Fruit fly (Drosophila melanogaster) whole organism, embryonic: ENCODE data around the gene Pxn.
A peak's percentile ranks its signal among the peaks of the same experiment; 100 is the strongest.

ENCODE experiments used
- Atf-2 ChIP-seq: fragments of 200-800 bp; sonication (Bioruptor generic); optimal IDR thresholded peaks from 2 replicates; lab custom pipeline; 2016; ENCODE audit warnings: missing biosample characterization, missing genetic modification characterization
- Bgb ChIP-seq: fragments of 200-800 bp; sonication (Bioruptor generic); IDR thresholded peaks from 2 replicates; pipeline ENCODE4 v1.3.6; 2022; ENCODE audit warnings: missing biosample characterization, missing genetic modification characterization; ENCODE audit not compliant: partially characterized antibody
- CG1024 ChIP-seq: fragments of 200-800 bp; sonication (Bioruptor generic); IDR thresholded peaks from 2 replicates; pipeline ENCODE4 v1.3.6; 2022; ENCODE audit warnings: missing biosample characterization, missing genetic modification characterization
- CG10431 ChIP-seq: fragments of 200-800 bp; sonication (Bioruptor generic); optimal IDR thresholded peaks from 3 replicates; lab custom pipeline; 2018; ENCODE audit warnings: missing biosample characterization, mild to moderate bottlenecking, missing genetic modification characterization
- CG10543 ChIP-seq: fragments of 200-800 bp; sonication (Bioruptor generic); optimal IDR thresholded peaks from 3 replicates; lab custom pipeline; 2017; ENCODE audit warnings: missing biosample characterization, mild to moderate bottlenecking, missing genetic modification characterization, moderate library complexity
- CG11723 ChIP-seq: fragments of 200-800 bp; sonication (Bioruptor generic); optimal IDR thresholded peaks from 2 replicates; lab custom pipeline; 2017; ENCODE audit warnings: missing biosample characterization, mild to moderate bottlenecking, missing genetic modification characterization
- CG14710 ChIP-seq: fragments of 200-800 bp; sonication (Bioruptor generic); optimal IDR thresholded peaks from 3 replicates; lab custom pipeline; 2019; ENCODE audit warnings: missing biosample characterization, mild to moderate bottlenecking, missing genetic modification characterization, moderate library complexity
- CG16815 ChIP-seq: fragments of 200-800 bp; sonication (Bioruptor generic); optimal IDR thresholded peaks from 3 replicates; lab custom pipeline; 2017; ENCODE audit warnings: missing biosample characterization, mild to moderate bottlenecking, missing genetic modification characterization
- CG17568 ChIP-seq: fragments of 200-800 bp; sonication (Bioruptor generic); optimal IDR thresholded peaks from 2 replicates; lab custom pipeline; 2018; ENCODE audit warnings: missing biosample characterization, mild to moderate bottlenecking, missing genetic modification characterization, moderate library complexity
- CG18262 ChIP-seq: fragments of 200-800 bp; optimal IDR thresholded peaks from 3 replicates; lab custom pipeline; 2019; ENCODE audit warnings: missing biosample characterization, mild to moderate bottlenecking, missing genetic modification characterization, moderate library complexity
- CG18764 ChIP-seq: fragments of 200-800 bp; sonication (Bioruptor generic); optimal IDR thresholded peaks from 3 replicates; lab custom pipeline; 2016; ENCODE audit warnings: missing biosample characterization, missing genetic modification characterization
- CG3065 ChIP-seq: fragments of 200-800 bp; sonication (Bioruptor generic); optimal IDR thresholded peaks from 2 replicates; lab custom pipeline; 2016; ENCODE audit warnings: missing biosample characterization, missing genetic modification characterization
- CG4424 ChIP-seq: fragments of 200-800 bp; sonication (Bioruptor generic); optimal IDR thresholded peaks from 3 replicates; lab custom pipeline; 2016; ENCODE audit warnings: missing biosample characterization, missing genetic modification characterization
- CG4617 ChIP-seq: fragments of 200-800 bp; sonication (Bioruptor generic); optimal IDR thresholded peaks from 3 replicates; lab custom pipeline; 2016; ENCODE audit warnings: missing biosample characterization, missing genetic modification characterization, borderline replicate concordance
- CG4730 ChIP-seq: fragments of 200-800 bp; sonication (Bioruptor generic); IDR thresholded peaks from 2 replicates; pipeline ENCODE4 v1.3.6; 2022; ENCODE audit warnings: missing biosample characterization, missing genetic modification characterization
- CG4854 ChIP-seq: fragments of 200-800 bp; sonication (Bioruptor generic); optimal IDR thresholded peaks from 2 replicates; lab custom pipeline; 2016; ENCODE audit warnings: missing biosample characterization, missing genetic modification characterization, inconsistent platforms
- CG6765 ChIP-seq: fragments of 200-800 bp; sonication (Bioruptor generic); optimal IDR thresholded peaks from 3 replicates; lab custom pipeline; 2017; ENCODE audit warnings: missing biosample characterization, mild to moderate bottlenecking, missing genetic modification characterization
- CG7745 ChIP-seq: fragments of 200-800 bp; sonication (Bioruptor generic); optimal IDR thresholded peaks from 2 replicates; lab custom pipeline; 2018; ENCODE audit warnings: missing biosample characterization, mild to moderate bottlenecking, missing genetic modification characterization, moderate library complexity
- CG7839 ChIP-seq: fragments of 200-800 bp; sonication (Bioruptor generic); optimal IDR thresholded peaks from 3 replicates; lab custom pipeline; 2018; ENCODE audit warnings: missing biosample characterization, mild to moderate bottlenecking, missing genetic modification characterization, moderate library complexity
- CG8388 ChIP-seq: fragments of 200-800 bp; sonication (Bioruptor generic); optimal IDR thresholded peaks from 2 replicates; lab custom pipeline; 2019; ENCODE audit warnings: missing biosample characterization, mild to moderate bottlenecking, missing genetic modification characterization, moderate library complexity
- CkIIα-i1 ChIP-seq: fragments of 200-800 bp; sonication (Bioruptor generic); IDR thresholded peaks from 2 replicates; pipeline ENCODE4 v1.3.6; 2022; ENCODE audit warnings: missing biosample characterization, missing genetic modification characterization
- H15 ChIP-seq: fragments of 200-800 bp; sonication (Bioruptor generic); IDR thresholded peaks from 3 replicates; pipeline ENCODE4 v1.3.6; 2022; ENCODE audit warnings: missing biosample characterization, missing genetic modification characterization
- Hr78 ChIP-seq, 2 experiments: fragments of 200-800 bp in 1 of 2; fragments of >200 bp in 1 of 2; sonication (Bioruptor generic) in 1 of 2; optimal IDR thresholded peaks; 2 replicates each; lab custom pipeline; 2017 to 2019; ENCODE audit warnings: missing biosample characterization in 2 of 2, missing genetic modification characterization in 2 of 2, mild to moderate bottlenecking in 1 of 2, moderate library complexity in 1 of 2
- Jarid2 ChIP-seq: fragments of 200-800 bp; sonication (Bioruptor generic); optimal IDR thresholded peaks from 3 replicates; lab custom pipeline; 2017; ENCODE audit warnings: mild to moderate bottlenecking, missing biosample characterization, missing genetic modification reagents, missing genetic modification characterization
- MESR4 ChIP-seq: fragments of 200-800 bp; sonication (Bioruptor generic); optimal IDR thresholded peaks from 2 replicates; lab custom pipeline; 2018; ENCODE audit warnings: missing biosample characterization, mild to moderate bottlenecking, missing genetic modification characterization, moderate library complexity
- Med ChIP-seq: fragments of 200-800 bp; sonication (Bioruptor generic); peaks from one replicate; lab custom pipeline; 2016; ENCODE audit warnings: missing biosample characterization, missing genetic modification characterization, mild to moderate bottlenecking, inconsistent platforms, moderate library complexity
- NC2β ChIP-seq: fragments of 200-800 bp; sonication (Bioruptor generic); optimal IDR thresholded peaks from 2 replicates; lab custom pipeline; 2016; ENCODE audit warnings: missing biosample characterization, missing genetic modification characterization
- NFAT ChIP-seq: fragments of 200-800 bp; sonication (Bioruptor generic); IDR thresholded peaks from 2 replicates; pipeline ENCODE4 v1.3.6; 2022; ENCODE audit warnings: missing biosample characterization, missing genetic modification characterization
- Pdp1 ChIP-seq, 2 experiments: fragments of 200-800 bp; sonication (Bioruptor generic); optimal IDR thresholded peaks; 3 replicates each; lab custom pipeline; 2016; ENCODE audit warnings: missing biosample characterization in 2 of 2, missing genetic modification characterization in 2 of 2, mild to moderate bottlenecking in 1 of 2, moderate library complexity in 1 of 2
- Rfx ChIP-seq: fragments of 200-800 bp; sonication (Bioruptor generic); IDR thresholded peaks from 2 replicates; pipeline ENCODE4 v1.3.6; 2022; ENCODE audit warnings: missing biosample characterization, missing genetic modification characterization
- bbx ChIP-seq: fragments of 200-800 bp; sonication (Bioruptor generic); IDR thresholded peaks from 2 replicates; pipeline ENCODE4 v1.3.6; 2022; ENCODE audit warnings: missing biosample characterization, missing genetic modification characterization; ENCODE audit not compliant: partially characterized antibody
- ftz-f1 ChIP-seq: fragments of 200-800 bp; sonication (Bioruptor generic); optimal IDR thresholded peaks from 2 replicates; lab custom pipeline; 2016; ENCODE audit warnings: missing biosample characterization, missing genetic modification characterization
- gfzf ChIP-seq: fragments of 200-800 bp; sonication (Bioruptor generic); optimal IDR thresholded peaks from 2 replicates; lab custom pipeline; 2016; ENCODE audit warnings: missing biosample characterization, mild to moderate bottlenecking, missing genetic modification characterization, moderate library complexity
- klu ChIP-seq: fragments of 200-800 bp; sonication (Bioruptor generic); IDR thresholded peaks from 2 replicates; pipeline ENCODE4 v1.3.6; 2022; ENCODE audit warnings: missing biosample characterization, missing genetic modification characterization
- nerfin-1 ChIP-seq: fragments of 200-800 bp; sonication (Bioruptor generic); optimal IDR thresholded peaks from 3 replicates; lab custom pipeline; 2019; ENCODE audit warnings: missing biosample characterization, mild to moderate bottlenecking, missing genetic modification characterization, moderate library complexity
- pnt ChIP-seq: fragments of 200-800 bp; sonication (Bioruptor generic); optimal IDR thresholded peaks from 3 replicates; lab custom pipeline; 2016; ENCODE audit warnings: missing biosample characterization, missing genetic modification characterization
- sc ChIP-seq, 3 experiments: fragments of >200 bp in 2 of 3; fragments of 200-800 bp in 1 of 3; sonication (Bioruptor generic) in 1 of 3; optimal IDR thresholded peaks; 2 replicates in 2 of 3; 3 replicates in 1 of 3; lab custom pipeline; 2017; ENCODE audit warnings: mild to moderate bottlenecking in 1 of 3, missing biosample characterization in 1 of 3, missing genetic modification characterization in 1 of 3, missing genetic modification reagents in 1 of 3
- sr ChIP-seq: fragments of 200-800 bp; sonication (Bioruptor generic); IDR thresholded peaks from 3 replicates; pipeline ENCODE4 v1.3.6; 2022; ENCODE audit warnings: missing biosample characterization, missing genetic modification characterization
- tgo ChIP-seq: fragments of 200-800 bp; sonication (Bioruptor generic); IDR thresholded peaks from 3 replicates; pipeline ENCODE4 v1.3.6; 2022; ENCODE audit warnings: missing biosample characterization, missing genetic modification characterization
- unc-4 ChIP-seq: fragments of 200-800 bp; sonication (Bioruptor generic); IDR thresholded peaks from 2 replicates; pipeline ENCODE4 v1.3.6; 2022; ENCODE audit warnings: missing biosample characterization, missing genetic modification characterization; ENCODE audit not compliant: partially characterized antibody
- unpg ChIP-seq: fragments of 200-800 bp; sonication (Bioruptor generic); optimal IDR thresholded peaks from 3 replicates; lab custom pipeline; 2018; ENCODE audit warnings: missing biosample characterization, mild to moderate bottlenecking, missing genetic modification characterization, moderate library complexity
- vfl ChIP-seq: fragments of 200-800 bp; sonication (Bioruptor generic); optimal IDR thresholded peaks from 2 replicates; lab custom pipeline; 2016; ENCODE audit warnings: missing biosample characterization, missing genetic modification characterization
- vvl ChIP-seq: fragments of 200-800 bp; sonication (Bioruptor generic); IDR thresholded peaks from 2 replicates; pipeline ENCODE4 v1.3.6; 2022; ENCODE audit warnings: missing biosample characterization, missing genetic modification characterization
- wek ChIP-seq: fragments of 200-800 bp; sonication (Bioruptor generic); optimal IDR thresholded peaks from 3 replicates; lab custom pipeline; 2018; ENCODE audit warnings: missing biosample characterization, mild to moderate bottlenecking, missing genetic modification characterization, moderate library complexity

The Pxn gene

dm6 chr3L:2584119-2584805 is 45.6 kb downstream of the Pxn start (continued):
- TF ChIP-seq Bgb (GFP tag; lab: Robert Waterston, UW) (peak; percentile 58; the same call in 1 of the 2 replicates), CG14710 (tag; lab: Kevin White, UChicago) (peak; percentile 78), unpg (GFP tag; lab: Kevin White, UChicago) (peak; percentile 76), CG10543 (GFP tag; lab: Kevin White, UChicago) (peak; percentile 78), CG17568 (peak; percentile 82), sc (optimal IDR thresholded peaks at IDR 0.05; lab: Kevin White, UChicago) (no peak), sc (GFP tag; optimal IDR thresholded peaks at IDR 0.05; lab: Kevin White, UChicago) (peak; percentile 84), gfzf (GFP tag; lab: Kevin White, UChicago) (no peak), NFAT (GFP tag; lab: Robert Waterston, UW) (no peak), nerfin-1 (tag; lab: Kevin White, UChicago) (peak; percentile 73), CG8388 (GFP tag; lab: Kevin White, UChicago) (peak; percentile 74), Atf-2 (GFP tag; lab: Kevin White, UChicago) (peak; percentile 68), CG3065 (GFP tag; lab: Kevin White, UChicago) (no peak), pnt (GFP tag; lab: Kevin White, UChicago) (peak; percentile 57), CG11723 (peak; percentile 79), MESR4 (no peak), CG7745 (tag; lab: Kevin White, UChicago) (no peak), Pdp1 (GFP tag; optimal IDR thresholded peaks at IDR 0.05; lab: Kevin White, UChicago) (peak; percentile 62 to 76), Jarid2 (GFP tag; lab: Kevin White, UChicago) (peak; percentile 74), CG4424 (GFP tag; lab: Kevin White, UChicago) (peak; percentile 75), klu (GFP tag; lab: Robert Waterston, UW) (no peak)

dm6 chr3L:2583537-2583870 is 46.4 kb downstream of the Pxn start:
- no peak for TF ChIP-seq vvl (GFP tag; lab: Robert Waterston, UW)
- TF ChIP-seq CkIIα-i1 = no peak
- peak; percentile 99 for TF ChIP-seq sr (GFP tag; lab: Robert Waterston, UW)
- TF ChIP-seq bbx (GFP tag; lab: Robert Waterston, UW) = 0 out of 2 replicates have a peak, but pooled peaks have one; percentile 20
- peak; percentile 53 for TF ChIP-seq ftz-f1 (GFP tag; lab: Kevin White, UChicago)
- no peak for TF ChIP-seq CG10431 (GFP tag; lab: Kevin White, UChicago)
- peak in 1 of 2 experiments; percentile 74 for TF ChIP-seq Hr78 (GFP tag; optimal IDR thresholded peaks at IDR 0.05; lab: Kevin White, UChicago)
- no peak for TF ChIP-seq CG1024 (GFP tag; lab: Robert Waterston, UW)
- peak; percentile 27 for TF ChIP-seq Med (GFP tag; lab: Kevin White, UChicago)

- no peak for TF ChIP-seq ftz-f1 (GFP tag; lab: Kevin White, UChicago)
- peak; percentile 79; the same call in 2 of the 3 replicates for TF ChIP-seq H15 (GFP tag; lab: Robert Waterston, UW)
- peak; percentile 87 for TF ChIP-seq tgo
- TF ChIP-seq unc-4 (GFP tag; lab: Robert Waterston, UW) = no peak
- peak; percentile 58 for TF ChIP-seq CG3065 (GFP tag; lab: Kevin White, UChicago)
- peak; percentile 64 for TF ChIP-seq CG4854
- peak; percentile 89 for TF ChIP-seq CG18262 (tag; lab: Kevin White, UChicago)
- TF ChIP-seq CG7839 (tag; lab: Kevin White, UChicago) = peak; percentile 86
- TF ChIP-seq CG16815 (GFP tag; lab: Kevin White, UChicago) = peak; percentile 15
- peak; percentile 57 for TF ChIP-seq CG4617 (GFP tag; lab: Kevin White, UChicago)
- TF ChIP-seq vfl (GFP tag; lab: Kevin White, UChicago) = no peak
- peak; percentile 16 for TF ChIP-seq CG6765 (GFP tag; lab: Kevin White, UChicago)
- TF ChIP-seq Rfx (GFP tag; lab: Robert Waterston, UW) = peak; percentile 58
- TF ChIP-seq NC2β (GFP tag; lab: Kevin White, UChicago) = peak; percentile 79
- peak; percentile 78 for TF ChIP-seq CG18764 (GFP tag; lab: Kevin White, UChicago)
- peak; percentile 42 for TF ChIP-seq wek (GFP tag; lab: Kevin White, UChicago)
- peak; percentile 76 for TF ChIP-seq CG4730 (GFP tag; lab: Robert Waterston, UW)
Measured at dm6 chr3L:2582753-2583536, 46.9 kb downstream of the Pxn start.
